Fruit fly (Drosophila melanogaster) whole organism, embryonic: ENCODE measurements around the gene snz.

ENCODE experiments used
- Bdp1 ChIP-seq: fragments of 200-800 bp; sonication (Bioruptor generic); optimal IDR thresholded peaks from 3 replicates; lab custom pipeline; 2016; ENCODE audit warnings: missing biosample characterization, missing genetic modification characterization
- Bgb ChIP-seq: fragments of 200-800 bp; sonication (Bioruptor generic); IDR thresholded peaks from 2 replicates; pipeline ENCODE4 v1.3.6; 2022; ENCODE audit warnings: missing biosample characterization, missing genetic modification characterization; ENCODE audit not compliant: partially characterized antibody
- CG11398 ChIP-seq: fragments of 200-800 bp; sonication (Bioruptor generic); optimal IDR thresholded peaks from 2 replicates; lab custom pipeline; 2016; ENCODE audit warnings: missing biosample characterization, missing genetic modification characterization
- CG11723 ChIP-seq: fragments of 200-800 bp; sonication (Bioruptor generic); optimal IDR thresholded peaks from 2 replicates; lab custom pipeline; 2017; ENCODE audit warnings: missing biosample characterization, mild to moderate bottlenecking, missing genetic modification characterization
- CG12659 ChIP-seq: fragments of 200-800 bp; sonication (Bioruptor generic); optimal IDR thresholded peaks from 3 replicates; lab custom pipeline; 2017; ENCODE audit warnings: mild to moderate bottlenecking, missing biosample characterization, missing genetic modification reagents, missing genetic modification characterization
- CG14860 ChIP-seq: fragments of 200-800 bp; sonication (Bioruptor generic); IDR thresholded peaks from 3 replicates; pipeline ENCODE4 v1.3.6; 2022; ENCODE audit warnings: missing biosample characterization, missing genetic modification characterization; ENCODE audit not compliant: partially characterized antibody
- CG1529 ChIP-seq: fragments of 200-800 bp; sonication (Bioruptor generic); optimal IDR thresholded peaks from 3 replicates; lab custom pipeline; 2018; ENCODE audit warnings: missing biosample characterization, missing genetic modification characterization
- CG15479 ChIP-seq: fragments of 200-800 bp; sonication (Bioruptor generic); optimal IDR thresholded peaks from 3 replicates; lab custom pipeline; 2019; ENCODE audit warnings: missing biosample characterization, mild to moderate bottlenecking, missing genetic modification characterization, moderate library complexity
- CG1647 ChIP-seq: fragments of 200-800 bp; sonication (Bioruptor generic); optimal IDR thresholded peaks from 3 replicates; lab custom pipeline; 2016; ENCODE audit warnings: missing biosample characterization, missing genetic modification characterization
- CG17385 ChIP-seq: fragments of 200-800 bp; sonication (Bioruptor generic); optimal IDR thresholded peaks from 3 replicates; lab custom pipeline; 2018; ENCODE audit warnings: missing biosample characterization, mild to moderate bottlenecking, missing genetic modification characterization
- CG2116 ChIP-seq: fragments of 200-800 bp; sonication (Bioruptor generic); optimal IDR thresholded peaks from 3 replicates; lab custom pipeline; 2018; ENCODE audit warnings: missing biosample characterization, mild to moderate bottlenecking, missing genetic modification characterization
- CG4360 ChIP-seq: fragments of 200-800 bp; sonication (Bioruptor generic); IDR thresholded peaks from 2 replicates; pipeline ENCODE4 v1.3.6; 2022; ENCODE audit warnings: missing biosample characterization, missing genetic modification characterization
- CG7372 ChIP-seq: fragments of 200-800 bp; sonication (Bioruptor generic); IDR thresholded peaks from 2 replicates; pipeline ENCODE4 v1.3.6; 2022; ENCODE audit warnings: missing biosample characterization, missing genetic modification characterization
- CG7963 ChIP-seq: fragments of 200-800 bp; sonication (Bioruptor generic); IDR thresholded peaks from 3 replicates; pipeline ENCODE4 v1.3.6; 2022; ENCODE audit warnings: missing biosample characterization, missing genetic modification characterization; ENCODE audit not compliant: partially characterized antibody
- CG8388 ChIP-seq: fragments of 200-800 bp; sonication (Bioruptor generic); optimal IDR thresholded peaks from 2 replicates; lab custom pipeline; 2019; ENCODE audit warnings: missing biosample characterization, mild to moderate bottlenecking, missing genetic modification characterization, moderate library complexity
- CG8765 ChIP-seq: fragments of 200-800 bp; sonication (Bioruptor generic); IDR thresholded peaks from 2 replicates; pipeline ENCODE4 v1.3.6; 2022; ENCODE audit warnings: missing biosample characterization, missing genetic modification characterization
- CG9215 ChIP-seq: fragments of 200-800 bp; sonication (Bioruptor generic); IDR thresholded peaks from 2 replicates; pipeline ENCODE4 v1.3.6; 2022; ENCODE audit warnings: missing biosample characterization, missing genetic modification characterization
- CG9876 ChIP-seq: fragments of 200-800 bp; sonication (Bioruptor generic); optimal IDR thresholded peaks from 2 replicates; lab custom pipeline; 2016; ENCODE audit warnings: missing biosample characterization, missing genetic modification characterization
- CoRest ChIP-seq: fragments of 200-800 bp; sonication (Bioruptor generic); optimal IDR thresholded peaks from 3 replicates; lab custom pipeline; 2018; ENCODE audit warnings: missing biosample characterization, mild to moderate bottlenecking, missing genetic modification characterization, moderate library complexity
- D19B ChIP-seq: fragments of 200-800 bp; sonication (Bioruptor generic); optimal IDR thresholded peaks from 2 replicates; lab custom pipeline; 2017; ENCODE audit warnings: missing biosample characterization, mild to moderate bottlenecking, missing genetic modification characterization
- Dip3 ChIP-seq: fragments of 200-800 bp; sonication (Bioruptor generic); optimal IDR thresholded peaks from 3 replicates; lab custom pipeline; 2016; ENCODE audit warnings: missing biosample characterization, missing genetic modification characterization
- Dref ChIP-seq: fragments of 200-800 bp; sonication (Bioruptor generic); IDR thresholded peaks from 2 replicates; pipeline ENCODE4 v1.3.6; 2022; ENCODE audit warnings: missing biosample characterization, missing genetic modification characterization
- MTF-1 ChIP-seq: fragments of 200-800 bp; sonication (Bioruptor generic); optimal IDR thresholded peaks from 2 replicates; lab custom pipeline; 2018; ENCODE audit warnings: missing biosample characterization, mild to moderate bottlenecking, missing genetic modification characterization, borderline replicate concordance
- Max ChIP-seq: fragments of 200-800 bp; sonication (Bioruptor generic); optimal IDR thresholded peaks from 2 replicates; lab custom pipeline; 2016; ENCODE audit warnings: missing biosample characterization, mild to moderate bottlenecking, missing genetic modification characterization
- PHDP ChIP-seq: fragments of 200-800 bp; sonication (Bioruptor generic); optimal IDR thresholded peaks from 3 replicates; lab custom pipeline; 2018; ENCODE audit warnings: missing biosample characterization, mild to moderate bottlenecking, missing genetic modification characterization, moderate library complexity
- Xbp1 ChIP-seq: fragments of 200-800 bp; sonication (Bioruptor generic); optimal IDR thresholded peaks from 3 replicates; lab custom pipeline; 2016; ENCODE audit warnings: missing biosample characterization, mild to moderate bottlenecking, missing genetic modification characterization
- YL-1 ChIP-seq: fragments of 200-800 bp; sonication (Bioruptor generic); optimal IDR thresholded peaks from 3 replicates; lab custom pipeline; 2017; ENCODE audit warnings: missing biosample characterization, mild to moderate bottlenecking, missing genetic modification characterization
- ab ChIP-seq: fragments of 200-800 bp; sonication (Bioruptor generic); optimal IDR thresholded peaks from 2 replicates; lab custom pipeline; 2016; ENCODE audit warnings: missing biosample characterization, missing genetic modification characterization
- amos ChIP-seq: fragments of 200-800 bp; sonication (Bioruptor generic); IDR thresholded peaks from 2 replicates; pipeline ENCODE4 v1.3.6; 2022; ENCODE audit warnings: missing biosample characterization, missing genetic modification characterization; ENCODE audit not compliant: partially characterized antibody
- corto ChIP-seq: fragments of 200-800 bp; sonication (Bioruptor generic); optimal IDR thresholded peaks from 2 replicates; lab custom pipeline; 2016; ENCODE audit warnings: missing biosample characterization, mild to moderate bottlenecking, missing genetic modification characterization, moderate library complexity
- esg ChIP-seq: fragments of 200-800 bp; sonication (Bioruptor generic); conservative IDR thresholded peaks from 2 replicates; pipeline ENCODE4 v1.3.6; 2022; ENCODE audit warnings: missing biosample characterization, missing genetic modification characterization
- ewg ChIP-seq: fragments of 200-800 bp; sonication (Bioruptor generic); optimal IDR thresholded peaks from 3 replicates; lab custom pipeline; 2017; ENCODE audit warnings: mild to moderate bottlenecking, missing biosample characterization, missing genetic modification reagents, missing genetic modification characterization
- ftz-f1 ChIP-seq: fragments of 200-800 bp; sonication (Bioruptor generic); optimal IDR thresholded peaks from 2 replicates; lab custom pipeline; 2016; ENCODE audit warnings: missing biosample characterization, missing genetic modification characterization
- gce ChIP-seq: fragments of 200-800 bp; sonication (Bioruptor generic); IDR thresholded peaks from 3 replicates; pipeline ENCODE4 v1.3.6; 2022; ENCODE audit warnings: missing biosample characterization, missing genetic modification characterization
- gem ChIP-seq: fragments of 200-800 bp; sonication (Bioruptor generic); optimal IDR thresholded peaks from 2 replicates; lab custom pipeline; 2019; ENCODE audit warnings: missing biosample characterization, mild to moderate bottlenecking, missing genetic modification characterization, moderate library complexity
- insv ChIP-seq, 2 experiments: fragments of 200-800 bp; sonication (Bioruptor generic); optimal IDR thresholded peaks; 3 replicates each; lab custom pipeline; 2016 to 2018; ENCODE audit warnings: missing biosample characterization in 2 of 2, missing genetic modification characterization in 2 of 2
- kni ChIP-seq: fragments of 200-800 bp; sonication (Bioruptor generic); optimal IDR thresholded peaks from 3 replicates; lab custom pipeline; 2017; ENCODE audit warnings: mild to moderate bottlenecking, missing biosample characterization, missing genetic modification reagents, missing genetic modification characterization
- nerfin-1 ChIP-seq: fragments of 200-800 bp; sonication (Bioruptor generic); optimal IDR thresholded peaks from 3 replicates; lab custom pipeline; 2019; ENCODE audit warnings: missing biosample characterization, mild to moderate bottlenecking, missing genetic modification characterization, moderate library complexity
- pan ChIP-seq, 4 experiments: fragments of >200 bp in 3 of 4; fragments of 200-800 bp in 1 of 4; sonication (Bioruptor generic) in 1 of 4; optimal IDR thresholded peaks in 3 of 4; IDR thresholded peaks in 1 of 4; 2 replicates each; pipeline versions ENCODE4 v1.3.6 to Lab custom; 2017 to 2022; ENCODE audit warnings: missing biosample characterization in 2 of 4, missing genetic modification characterization in 2 of 4, mixed read lengths in 1 of 4
- pb ChIP-seq: fragments of 200-800 bp; sonication (Bioruptor generic); optimal IDR thresholded peaks from 3 replicates; lab custom pipeline; 2016; ENCODE audit warnings: missing biosample characterization, missing genetic modification characterization
- slbo ChIP-seq: fragments of 200-800 bp; sonication (Bioruptor generic); IDR thresholded peaks from 2 replicates; pipeline ENCODE4 v1.3.6; 2022; ENCODE audit warnings: missing biosample characterization, missing genetic modification characterization
- sqz ChIP-seq: fragments of 200-800 bp; sonication (Bioruptor generic); optimal IDR thresholded peaks from 3 replicates; lab custom pipeline; 2018; ENCODE audit warnings: missing biosample characterization, mild to moderate bottlenecking, missing genetic modification characterization
- trh ChIP-seq: fragments of 200-800 bp; sonication (Bioruptor generic); optimal IDR thresholded peaks from 2 replicates; lab custom pipeline; 2016; ENCODE audit warnings: missing biosample characterization, missing genetic modification characterization
- ttk ChIP-seq: fragments of 200-800 bp; sonication (Bioruptor generic); IDR thresholded peaks from 2 replicates; pipeline ENCODE4 v2.1.2; 2022; ENCODE audit warnings: missing biosample characterization, missing genetic modification characterization
- tup ChIP-seq: fragments of 200-800 bp; sonication (Bioruptor generic); optimal IDR thresholded peaks from 2 replicates; lab custom pipeline; 2016; ENCODE audit warnings: missing biosample characterization, mild to moderate bottlenecking, missing genetic modification characterization, moderate library complexity
- unpg ChIP-seq: fragments of 200-800 bp; sonication (Bioruptor generic); optimal IDR thresholded peaks from 3 replicates; lab custom pipeline; 2018; ENCODE audit warnings: missing biosample characterization, mild to moderate bottlenecking, missing genetic modification characterization, moderate library complexity
- wor ChIP-seq: fragments of 200-800 bp; sonication (Bioruptor generic); IDR thresholded peaks from 2 replicates; pipeline ENCODE4 v1.3.6; 2022; ENCODE audit warnings: missing biosample characterization, missing genetic modification characterization
- yki ChIP-seq: fragments of >200 bp; optimal IDR thresholded peaks from 3 replicates; lab custom pipeline; 2018
- zfh1 ChIP-seq: fragments of 200-800 bp; sonication (Bioruptor generic); IDR thresholded peaks from 3 replicates; pipeline ENCODE4 v1.3.6; 2022; ENCODE audit warnings: missing biosample characterization, missing genetic modification characterization

snz gene

DNA sequence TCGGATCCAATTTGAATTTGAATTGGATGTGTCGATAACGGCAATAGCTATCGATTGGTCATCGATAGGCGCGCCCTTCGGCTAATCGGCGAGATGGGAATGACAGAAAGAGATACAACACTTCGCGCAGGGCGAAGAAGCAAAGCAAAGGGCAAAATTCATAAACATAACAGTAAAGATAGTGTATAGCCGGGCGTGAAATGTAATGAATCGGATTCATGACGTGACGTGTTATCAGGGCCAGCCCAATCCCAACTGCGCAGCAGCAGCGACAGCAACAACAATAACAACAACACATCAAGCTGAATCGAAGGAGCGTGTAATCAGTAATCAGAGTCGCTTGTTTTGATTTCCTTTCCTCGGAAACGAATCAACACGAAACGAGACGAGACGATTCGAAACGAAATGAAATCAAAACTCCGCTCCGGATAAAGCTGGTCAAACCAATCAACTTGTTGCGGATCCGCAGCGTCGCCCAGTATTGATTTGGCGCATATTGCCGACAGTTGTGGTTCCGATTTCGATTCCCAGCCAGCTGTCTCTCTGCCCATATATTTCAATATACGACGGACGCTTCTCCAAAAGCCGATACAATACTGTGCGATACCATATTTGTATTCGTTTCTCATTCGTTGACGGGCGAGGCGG is at the start of gene snz (continued):
- TF ChIP-seq CG14860 (GFP tag; lab: Robert Waterston, UW) (peak; percentile 77), gce (no peak), PHDP (tag; lab: Kevin White, UChicago) (no peak), ttk (GFP tag; lab: Robert Waterston, UW) (no peak), esg (GFP tag; lab: Robert Waterston, UW) (no peak), ftz-f1 (GFP tag; lab: Kevin White, UChicago) (no peak), Max (GFP tag; lab: Kevin White, UChicago) (no peak), ewg (peak; percentile 86), yki (lab: Kevin White, UChicago) (no peak), D19B (GFP tag; lab: Kevin White, UChicago) (no peak), zfh1 (GFP tag; lab: Robert Waterston, UW) (0 out of 3 replicates have a peak, but pooled peaks have one; percentile 27), CG8388 (no peak), amos (peak; percentile 78; the same call in 1 of the 2 replicates), tup (GFP tag; lab: Kevin White, UChicago) (no peak), CG11398 (GFP tag; lab: Kevin White, UChicago) (no peak), corto (GFP tag; lab: Kevin White, UChicago) (no peak), gem (tag; lab: Kevin White, UChicago) (no peak), trh (GFP tag; lab: Kevin White, UChicago) (no peak), Dref (GFP tag; lab: Robert Waterston, UW) (peak; percentile 88), CoRest (tag; lab: Kevin White, UChicago) (peak; percentile 23), CG4360 (GFP tag; lab: Robert Waterston, UW) (peak; percentile 77), CG9876 (no peak), nerfin-1 (tag; lab: Kevin White, UChicago) (no peak), ab (GFP tag; lab: Kevin White, UChicago) (no peak), YL-1 (GFP tag; lab: Kevin White, UChicago) (peak; percentile 6), CG12659 (peak; percentile 31), pan (optimal IDR thresholded peaks at IDR 0.05; lab: Kevin White, UChicago) (no peak), pan (GFP tag; optimal IDR thresholded peaks at IDR 0.05 in 1 of 2, IDR thresholded peaks at IDR 0.05 in 1 of 2) (peak in 1 of 2 experiments; percentile 19), Bdp1 (GFP tag; lab: Kevin White, UChicago) (no peak), CG1647 (GFP tag; lab: Kevin White, UChicago) (no peak), Bgb (GFP tag; lab: Robert Waterston, UW) (peak; percentile 82), sqz (no peak), CG17385 (GFP tag; lab: Kevin White, UChicago) (peak; percentile 1), CG11723 (GFP tag; lab: Kevin White, UChicago) (no peak), unpg (GFP tag; lab: Kevin White, UChicago) (no peak), pb (GFP tag; lab: Kevin White, UChicago) (no peak), CG2116 (peak; percentile 87), CG7963 (peak; percentile 58; the same call in 1 of the 3 replicates), MTF-1 (GFP tag; lab: Kevin White, UChicago) (no peak), Dip3 (no peak), CG9215 (GFP tag; lab: Robert Waterston, UW) (no peak), wor (no peak), kni (no peak), CG15479 (GFP tag; lab: Kevin White, UChicago) (peak; percentile 48), CG8765 (no peak), slbo (GFP tag; lab: Robert Waterston, UW) (0 out of 2 replicates have a peak, but pooled peaks have one; percentile 8), CG7372 (GFP tag; lab: Robert Waterston, UW) (no peak), insv (GFP tag; optimal IDR thresholded peaks at IDR 0.05; lab: Kevin White, UChicago) (peak in 1 of 2 experiments; percentile 91), CG1529 (GFP tag; lab: Kevin White, UChicago) (no peak), Xbp1 (GFP tag; lab: Kevin White, UChicago) (peak; percentile 5)
